Worm (Caenorhabditis elegans): ENCODE data around the gene C44H9.6.
A peak's percentile ranks its signal among the peaks of the same experiment; 100 is the strongest.

C44H9.6 gene

ce11 chrV:12797992-12798391 is 47.2 kb downstream of the C44H9.6 start, which contains the start of gene ugt-6:
Gene ugt-6, minus strand, starts transcription at chrV:12798224.
- TF ChIP-seq snpc-4 (GFP tag; optimal IDR thresholded peaks at IDR 0.05) (no peak), snpc-4 (tag; optimal IDR thresholded peaks at IDR 0.05) (no peak), xnd-1 (tag; optimal IDR thresholded peaks at IDR 0.05) (no peak), snpc-1.1 (tag; optimal IDR thresholded peaks at IDR 0.05; ENCODE audit: insufficient read depth) (no peak), repo-1 (tag; optimal IDR thresholded peaks at IDR 0.05) (no peak)

- TF ChIP-seq ztf-3 (GFP tag; optimal IDR thresholded peaks at IDR 0.05) (no peak), atf-7 (tag; optimal IDR thresholded peaks at IDR 0.05) (peak; percentile 33), ets-4 (GFP tag; optimal IDR thresholded peaks at IDR 0.05) (no peak), tlf-1 (GFP tag; optimal IDR thresholded peaks at IDR 0.05) (no peak), dpl-1 (GFP tag; optimal IDR thresholded peaks at IDR 0.05) (no peak), gei-17 (GFP tag; optimal IDR thresholded peaks at IDR 0.05) (no peak), ceh-27 (GFP tag; optimal IDR thresholded peaks at IDR 0.05) (no peak), let-607 (tag; optimal IDR thresholded peaks at IDR 0.05) (peak; percentile 62 to 80), nfyb-1 (GFP tag; IDR thresholded peaks at IDR 0.05) (no peak), nhr-80 (tag; optimal IDR thresholded peaks at IDR 0.05) (peak; percentile 86), lir-1 (GFP tag; conservative IDR thresholded peaks at IDR 0.05) (no peak), him-1 (tag; optimal IDR thresholded peaks at IDR 0.05) (no peak), lag-1 (GFP tag; IDR thresholded peaks at IDR 0.05) (no peak), F22D6.2 (tag; optimal IDR thresholded peaks at IDR 0.05) (no peak), madf-10 (tag; optimal IDR thresholded peaks at IDR 0.05) (no peak)
Observed at ce11 chrV:12796908-12797490, 48.1 kb downstream of the C44H9.6 start.

ce11 chrV:12795927-12796326 is 49.2 kb downstream of the C44H9.6 start:
- TF ChIP-seq ztf-26 (tag; optimal IDR thresholded peaks at IDR 0.05) (no peak), zim-3 (tag; optimal IDR thresholded peaks at IDR 0.05) (no peak), let-526 (GFP tag; IDR thresholded peaks at IDR 0.05) (no peak), hlh-12 (tag; optimal IDR thresholded peaks at IDR 0.05) (no peak), lsy-27 (tag; optimal IDR thresholded peaks at IDR 0.05; ENCODE audit: borderline replicate concordance, insufficient read depth) (no peak), B0261.1 (tag; optimal IDR thresholded peaks at IDR 0.05) (no peak), unc-62 (GFP tag; optimal IDR thresholded peaks at IDR 0.05) (no peak), Y79H2A.3 (GFP tag; conservative IDR thresholded peaks at IDR 0.05) (no peak), F39B2.1 (GFP tag; IDR thresholded peaks at IDR 0.05) (no peak), lin-54 (GFP tag; optimal IDR thresholded peaks at IDR 0.05) (no peak), tlf-1 (GFP tag; optimal IDR thresholded peaks at IDR 0.05) (no peak), mcd-1 (GFP tag; IDR thresholded peaks at IDR 0.05) (no peak), lin-26 (GFP tag; IDR thresholded peaks at IDR 0.05) (no peak), T07F8.4 (tag; optimal IDR thresholded peaks at IDR 0.05) (no peak), B0336.3 (GFP tag; IDR thresholded peaks at IDR 0.05) (no peak), ztf-25 (GFP tag; IDR thresholded peaks at IDR 0.05) (no peak), C17E4.6 (GFP tag; IDR thresholded peaks at IDR 0.05) (no peak), K11D2.4 (GFP tag; IDR thresholded peaks at IDR 0.05) (no peak)

All from whole organism, young adult.